Fruit fly (Drosophila melanogaster) whole organism, pupa: ENCODE measurements around the gene Lcp65Ab2.

Experiments
- CG15710 ChIP-seq: fragments of 200-800 bp; sonication (Bioruptor generic); optimal IDR thresholded peaks from 2 replicates; lab custom pipeline; 2018; ENCODE audit warnings: missing biosample characterization, mild to moderate bottlenecking, missing genetic modification characterization, moderate library complexity
- CG32121 ChIP-seq: fragments of 200-800 bp; sonication (Bioruptor generic); IDR thresholded peaks from 2 replicates; pipeline ENCODE4 v1.3.6; 2022; ENCODE audit warnings: missing biosample characterization, missing genetic modification characterization
- Pif1B ChIP-seq: fragments of 200-800 bp; sonication (Bioruptor generic); optimal IDR thresholded peaks from 3 replicates; lab custom pipeline; 2016; ENCODE audit warnings: missing biosample characterization, missing genetic modification characterization
- fd96Ca ChIP-seq: fragments of 200-800 bp; sonication (Bioruptor generic); IDR thresholded peaks from 3 replicates; pipeline ENCODE4 v1.3.6; 2022; ENCODE audit warnings: missing biosample characterization, missing genetic modification characterization

DNA sequence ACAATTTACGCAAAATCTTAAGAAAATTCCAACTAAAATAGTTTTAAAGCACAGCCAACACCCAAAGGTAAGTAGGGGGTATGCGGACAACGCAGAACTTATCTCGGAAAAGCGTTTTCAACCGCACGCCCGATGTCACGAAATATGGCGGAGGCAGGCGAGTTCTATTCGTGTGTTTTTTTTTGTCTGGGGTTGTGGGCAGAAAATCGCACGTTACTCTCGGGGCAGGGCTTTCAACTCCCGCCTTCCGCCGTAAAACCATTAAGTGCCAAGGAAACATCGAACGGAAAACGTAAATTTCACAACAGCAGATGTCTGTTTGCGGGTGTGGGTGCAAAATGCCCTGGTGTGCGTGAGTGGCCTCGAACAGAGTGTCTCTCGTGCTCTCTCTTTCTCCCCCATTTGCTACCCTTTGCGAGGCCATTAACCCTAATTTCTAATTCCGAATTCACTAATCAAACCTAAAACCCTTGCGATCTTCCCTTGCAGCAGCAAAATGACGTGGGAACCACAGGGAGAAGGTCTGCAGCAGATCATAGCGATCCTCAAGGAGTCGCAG lies 47.2 kb downstream of the Lcp65Ab2 start:
- TF ChIP-seq CG32121, result no peak
- no peak for TF ChIP-seq CG15710 (tag; lab: Kevin White, UChicago)
- no peak for TF ChIP-seq fd96Ca
- no peak for TF ChIP-seq Pif1B (GFP tag; lab: Kevin White, UChicago)
